Worm (Caenorhabditis elegans) whole organism, L4 larva: ENCODE measurements around the gene B0334.4.

Source experiments
- F37D6.2 ChIP-seq: sonication (generic microtip); optimal IDR thresholded peaks from 2 replicates; lab custom pipeline; 2016; ENCODE audit warnings: mild to moderate bottlenecking, missing genetic modification characterization, missing compliant biosample characterization
- F44E2.7 ChIP-seq: fragments of 200-800 bp; sonication (Bioruptor generic); IDR thresholded peaks from 2 replicates; pipeline ENCODE4 v2.1.2; 2022; ENCODE audit warnings: missing genetic modification characterization, missing compliant biosample characterization
- Y75B8A.6 ChIP-seq: fragments of 200-800 bp; sonication (Bioruptor generic); IDR thresholded peaks from 2 replicates; pipeline ENCODE4 v1.3.6; 2022; ENCODE audit warnings: missing genetic modification reagents, missing genetic modification characterization, missing compliant biosample characterization
- ZK546.5 ChIP-seq, 2 experiments: sonication (generic microtip); optimal IDR thresholded peaks; 2 replicates each; lab custom pipeline; 2017; ENCODE audit warnings: missing biosample characterization in 2 of 2, missing genetic modification characterization in 2 of 2
- attf-4 ChIP-seq: sonication (generic microtip); optimal IDR thresholded peaks from 3 replicates; lab custom pipeline; 2017; ENCODE audit warnings: missing biosample characterization, missing genetic modification characterization
- ceh-20 ChIP-seq: fragments of 200-800 bp; sonication (Bioruptor generic); IDR thresholded peaks from 2 replicates; pipeline ENCODE4 v1.3.6; 2022; ENCODE audit warnings: missing genetic modification reagents, missing genetic modification characterization, missing compliant biosample characterization
- ceh-32 ChIP-seq: sonication (generic microtip); optimal IDR thresholded peaks from 2 replicates; lab custom pipeline; 2016; ENCODE audit warnings: mild to moderate bottlenecking, missing genetic modification characterization, missing compliant biosample characterization; ENCODE audit not compliant: poor library complexity
- ceh-44 ChIP-seq: fragments of 200-800 bp; sonication (Bioruptor generic); IDR thresholded peaks from 2 replicates; pipeline ENCODE4 v1.3.6; 2022; ENCODE audit warnings: missing genetic modification reagents, missing genetic modification characterization, missing compliant biosample characterization
- ceh-82 ChIP-seq: sonication (generic microtip); optimal IDR thresholded peaks from 2 replicates; lab custom pipeline; 2017; ENCODE audit warnings: missing biosample characterization, missing genetic modification characterization
- cey-2 ChIP-seq: sonication (generic microtip); optimal IDR thresholded peaks from 3 replicates; lab custom pipeline; 2017; ENCODE audit warnings: missing genetic modification characterization, mild to moderate bottlenecking, missing compliant biosample characterization, antibody characterized with exemption, borderline replicate concordance; ENCODE audit not compliant: insufficient read depth
- daf-16 ChIP-seq, 3 experiments: sonication (generic microtip); optimal IDR thresholded peaks; 2 replicates each; lab custom pipeline; 2016 to 2017; ENCODE audit warnings: missing genetic modification characterization in 3 of 3, missing genetic modification reagents in 3 of 3, mild to moderate bottlenecking in 2 of 3, missing compliant biosample characterization in 2 of 3, missing biosample characterization in 1 of 3, moderate library complexity in 1 of 3
- daf-8 ChIP-seq: fragments of 200-800 bp; sonication (Bioruptor generic); IDR thresholded peaks from 2 replicates; pipeline ENCODE4 v1.3.6; 2022; ENCODE audit warnings: missing genetic modification characterization, missing compliant biosample characterization
- dpl-1 ChIP-seq: fragments of 150-350 bp; optimal IDR thresholded peaks from 2 replicates; lab custom pipeline; 2014; ENCODE audit warnings: missing biosample characterization, missing genetic modification reagents, missing genetic modification characterization
- egl-43 ChIP-seq: fragments of 200-800 bp; sonication (Bioruptor generic); IDR thresholded peaks from 2 replicates; pipeline ENCODE4 v1.3.6; 2022; ENCODE audit warnings: missing genetic modification reagents, missing genetic modification characterization, missing compliant biosample characterization
- fos-1 ChIP-seq: fragments of 150-350 bp; optimal IDR thresholded peaks from 2 replicates; lab custom pipeline; 2014; ENCODE audit warnings: missing biosample characterization, missing genetic modification characterization
- gei-8 ChIP-seq: fragments of 200-800 bp; sonication (Bioruptor generic); optimal IDR thresholded peaks from 2 replicates; lab custom pipeline; 2018; ENCODE audit warnings: mild to moderate bottlenecking, missing genetic modification characterization, missing compliant biosample characterization
- hlh-11 ChIP-seq: fragments of 200-800 bp; sonication (Bioruptor generic); optimal IDR thresholded peaks from 2 replicates; lab custom pipeline; 2018; ENCODE audit warnings: mild to moderate bottlenecking, missing genetic modification characterization, missing compliant biosample characterization
- hmg-1.1 ChIP-seq: fragments of 200-800 bp; sonication (Bioruptor generic); IDR thresholded peaks from 2 replicates; pipeline ENCODE4 v1.3.6; 2022; ENCODE audit warnings: missing genetic modification reagents, missing genetic modification characterization, missing compliant biosample characterization
- lin-13 ChIP-seq: fragments of 150-350 bp; optimal IDR thresholded peaks from 2 replicates; lab custom pipeline; 2014; ENCODE audit warnings: missing biosample characterization, missing genetic modification reagents, missing genetic modification characterization
- lin-38 ChIP-seq: fragments of 200-800 bp; sonication (Bioruptor generic); IDR thresholded peaks from 2 replicates; pipeline ENCODE4 v1.3.6; 2022; ENCODE audit warnings: missing genetic modification reagents, missing genetic modification characterization, missing compliant biosample characterization
- lin-39 ChIP-seq: fragments of 150-350 bp; optimal IDR thresholded peaks from 2 replicates; lab custom pipeline; 2014; ENCODE audit warnings: missing biosample characterization, missing genetic modification reagents, missing genetic modification characterization
- lir-3 ChIP-seq: sonication (generic microtip); optimal IDR thresholded peaks from 2 replicates; lab custom pipeline; 2016; ENCODE audit warnings: mild to moderate bottlenecking, missing genetic modification characterization, missing compliant biosample characterization
- lsy-2 ChIP-seq, 2 experiments: fragments of 150-350 bp in 1 of 2; sonication (generic microtip) in 1 of 2; optimal IDR thresholded peaks; 2 replicates each; lab custom pipeline; 2014 to 2017; ENCODE audit warnings: missing biosample characterization in 2 of 2, missing genetic modification characterization in 2 of 2
- madf-5 ChIP-seq, 2 experiments: fragments of 200-800 bp; sonication (Bioruptor generic); IDR thresholded peaks; 2 replicates each; pipeline ENCODE4 v1.3.6; 2022; ENCODE audit warnings: missing compliant biosample characterization in 2 of 2, missing genetic modification characterization in 2 of 2
- mdt-29 ChIP-seq: fragments of 200-800 bp; sonication (Bioruptor generic); IDR thresholded peaks from 2 replicates; pipeline ENCODE4 v1.3.6; 2022; ENCODE audit warnings: missing genetic modification reagents, missing genetic modification characterization, missing compliant biosample characterization
- mep-1 ChIP-seq: fragments of 150-350 bp; sonication (generic microtip); optimal IDR thresholded peaks from 3 replicates; lab custom pipeline; 2014; ENCODE audit warnings: missing biosample characterization, missing genetic modification characterization
- mxl-3 ChIP-seq: fragments of 200-800 bp; sonication (Bioruptor generic); optimal IDR thresholded peaks from 2 replicates; lab custom pipeline; 2018; ENCODE audit warnings: mild to moderate bottlenecking, missing genetic modification characterization, missing compliant biosample characterization
- nhr-102 ChIP-seq: sonication (generic microtip); optimal IDR thresholded peaks from 2 replicates; lab custom pipeline; 2016; ENCODE audit warnings: mild to moderate bottlenecking, missing genetic modification characterization, moderate library complexity, missing compliant biosample characterization
- nhr-11 ChIP-seq: fragments of 150-350 bp; optimal IDR thresholded peaks from 2 replicates; lab custom pipeline; 2014; ENCODE audit warnings: missing biosample characterization, missing genetic modification characterization
- nhr-42 ChIP-seq: fragments of 200-800 bp; sonication (Bioruptor generic); IDR thresholded peaks from 2 replicates; pipeline ENCODE4 v1.3.6; 2022; ENCODE audit warnings: missing genetic modification characterization, missing compliant biosample characterization
- nhr-48 ChIP-seq: sonication (generic microtip); optimal IDR thresholded peaks from 2 replicates; lab custom pipeline; 2016; ENCODE audit warnings: mild to moderate bottlenecking, missing genetic modification characterization, missing compliant biosample characterization
- nhr-6 ChIP-seq: fragments of 150-350 bp; optimal IDR thresholded peaks from 2 replicates; lab custom pipeline; 2014; ENCODE audit warnings: missing biosample characterization, missing genetic modification characterization
- nhr-77 ChIP-seq: fragments of 150-350 bp; optimal IDR thresholded peaks from 2 replicates; lab custom pipeline; 2014; ENCODE audit warnings: missing biosample characterization, missing genetic modification characterization
- pha-4 ChIP-seq, 2 experiments: fragments of 150-350 bp in 1 of 2; fragments of 200-800 bp in 1 of 2; sonication (Bioruptor generic) in 1 of 2; IDR thresholded peaks in 1 of 2; optimal IDR thresholded peaks in 1 of 2; 2 replicates each; pipeline versions ENCODE4 v1.3.6 to Lab custom; 2014 to 2022; ENCODE audit warnings: missing genetic modification characterization in 2 of 2, missing genetic modification reagents in 2 of 2, missing biosample characterization in 1 of 2, missing compliant biosample characterization in 1 of 2
- pqm-1 ChIP-seq: sonication (generic microtip); optimal IDR thresholded peaks from 2 replicates; lab custom pipeline; 2017; ENCODE audit warnings: missing biosample characterization, missing genetic modification characterization
- rbr-2 ChIP-seq: sonication (generic microtip); optimal IDR thresholded peaks from 2 replicates; lab custom pipeline; 2016; ENCODE audit warnings: missing genotype, missing genetic modification characterization, missing compliant biosample characterization
- set-16 ChIP-seq: fragments of 200-800 bp; sonication (Bioruptor generic); IDR thresholded peaks from 2 replicates; pipeline ENCODE4 v1.3.6; 2022; ENCODE audit warnings: missing genetic modification reagents, missing genetic modification characterization, missing compliant biosample characterization
- skn-1 ChIP-seq: fragments of 150-350 bp; optimal IDR thresholded peaks from 2 replicates; lab custom pipeline; 2014; ENCODE audit warnings: missing biosample characterization, missing genetic modification characterization
- snpc-4 ChIP-seq: fragments of 150-350 bp; optimal IDR thresholded peaks from 2 replicates; lab custom pipeline; 2014; ENCODE audit warnings: missing biosample characterization, missing genetic modification characterization
- spr-1 ChIP-seq: sonication (generic microtip); optimal IDR thresholded peaks from 2 replicates; lab custom pipeline; 2016; ENCODE audit warnings: mild to moderate bottlenecking, missing genetic modification characterization, missing compliant biosample characterization
- spr-3 ChIP-seq: fragments of 200-800 bp; sonication (Bioruptor generic); optimal IDR thresholded peaks from 2 replicates; lab custom pipeline; 2018; ENCODE audit warnings: mild to moderate bottlenecking, missing genetic modification characterization, missing compliant biosample characterization
- unc-130 ChIP-seq: sonication (generic microtip); optimal IDR thresholded peaks from 2 replicates; lab custom pipeline; 2016; ENCODE audit warnings: missing genetic modification reagents, missing genetic modification characterization, missing compliant biosample characterization
- unc-62 ChIP-seq, 3 experiments: fragments of 150-350 bp in 1 of 3; sonication (generic microtip); optimal IDR thresholded peaks in 2 of 3; peaks in 1 of 3; 1 replicate in 1 of 3; 2 replicates in 2 of 3; lab custom pipeline; 2014 to 2017; ENCODE audit warnings: missing biosample characterization in 3 of 3, missing genetic modification characterization in 3 of 3, missing genetic modification reagents in 3 of 3, missing genotype in 1 of 3
- zfp-2 ChIP-seq: sonication (generic microtip); optimal IDR thresholded peaks from 2 replicates; lab custom pipeline; 2016; ENCODE audit warnings: mild to moderate bottlenecking, missing genetic modification characterization, missing compliant biosample characterization
- ztf-7 ChIP-seq: fragments of 150-350 bp; optimal IDR thresholded peaks from 2 replicates; lab custom pipeline; 2014; ENCODE audit warnings: missing biosample characterization, missing genetic modification characterization

Gene B0334.4

ce11 chrII:11542958-11543357 is 47.5 kb downstream of the B0334.4 start:
- TF ChIP-seq unc-130 (GFP tag; lab: Kevin White, UChicago) (no peak), gei-8 (no peak), pha-4 (GFP tag; IDR thresholded peaks at IDR 0.05; lab: Robert Waterston, UW) (no peak), pha-4 (tag; optimal IDR thresholded peaks at IDR 0.05; lab: Kevin White, UChicago) (no peak)

- TF ChIP-seq spr-1 (no peak), hmg-1.1 (no peak), skn-1 (no peak), lin-38 (GFP tag; lab: Robert Waterston, UW) (peak; percentile 14), lin-39 (tag; lab: Kevin White, UChicago) (no peak), lin-13 (no peak)
Measured at ce11 chrII:11544714-11545113, 49.2 kb downstream of the B0334.4 start, which contains the start of gene F54D5.9. F54D5.9 (minus strand) TSS chrII:11544828.

ce11 chrII:11545299-11545951 is 49.9 kb downstream of the B0334.4 start, which contains the start of gene dnj-13:
dnj-13 (plus strand) TSS chrII:11545701.
- peak; percentile 89 for TF ChIP-seq nhr-48 (tag; lab: Kevin White, UChicago)
- TF ChIP-seq nhr-11: peak; percentile 96
- no peak for TF ChIP-seq daf-8
- peak; percentile 92 for TF ChIP-seq ceh-44 (GFP tag; lab: Robert Waterston, UW)
- peak; percentile 90; the same call in 1 of the 2 replicates for TF ChIP-seq Y75B8A.6 (GFP tag; lab: Robert Waterston, UW)
- TF ChIP-seq rbr-2 (tag; lab: Kevin White, UChicago): peak; percentile 96
- no peak for TF ChIP-seq snpc-4
- peak; percentile 95 for TF ChIP-seq nhr-42 (GFP tag; lab: Robert Waterston, UW)
- TF ChIP-seq nhr-102: peak; percentile 93
- no peak for TF ChIP-seq ceh-82 (tag; lab: Kevin White, UChicago)
- TF ChIP-seq cey-2: no peak
- peak; percentile 28 for TF ChIP-seq ceh-32 (tag; lab: Kevin White, UChicago)
- TF ChIP-seq mdt-29 (GFP tag; lab: Robert Waterston, UW): peak; percentile 100
- TF ChIP-seq lin-39 (tag; lab: Kevin White, UChicago): no peak
- peak; percentile 77 for TF ChIP-seq set-16
- TF ChIP-seq spr-3 (GFP tag; lab: Kevin White, UChicago): peak; percentile 94
- no peak for TF ChIP-seq skn-1
- TF ChIP-seq mep-1 (tag; lab: Kevin White, UChicago): peak; percentile 96
- peak; percentile 96 for TF ChIP-seq ceh-20 (GFP tag; lab: Robert Waterston, UW)
- peak; percentile 39 for TF ChIP-seq ztf-7 (tag; lab: Kevin White, UChicago)
- no peak for TF ChIP-seq F44E2.7
- peak; percentile 12 for TF ChIP-seq lir-3 (tag; lab: Kevin White, UChicago)
- TF ChIP-seq zfp-2 (tag; lab: Kevin White, UChicago): peak; percentile 73
- TF ChIP-seq egl-43 (GFP tag; lab: Robert Waterston, UW): peak; percentile 95
- peak; percentile 96 for TF ChIP-seq hlh-11 (tag; lab: Kevin White, UChicago)
- TF ChIP-seq hmg-1.1: peak; percentile 97
- peak; percentile 80 for TF ChIP-seq nhr-6 (tag; lab: Kevin White, UChicago)
- TF ChIP-seq pqm-1 (tag; lab: Kevin White, UChicago): no peak
- peak; percentile 90 for TF ChIP-seq nhr-77 (tag; lab: Kevin White, UChicago)
- peak; percentile 91 for TF ChIP-seq F37D6.2 (tag; lab: Kevin White, UChicago)
- peak; percentile 87 to 91; a peak in 3 of 4 replicates for TF ChIP-seq madf-5 (GFP tag; IDR thresholded peaks at IDR 0.05; lab: Robert Waterston, UW)
- TF ChIP-seq mxl-3 (GFP tag; lab: Kevin White, UChicago): peak; percentile 88
- TF ChIP-seq daf-16 (GFP tag; optimal IDR thresholded peaks at IDR 0.05; lab: Kevin White, UChicago): peak; percentile 54 to 97
- TF ChIP-seq daf-16 (tag; optimal IDR thresholded peaks at IDR 0.05; lab: Kevin White, UChicago): peak; percentile 79
- peak in 1 of 2 experiments; percentile 84 for TF ChIP-seq unc-62 (GFP tag; optimal IDR thresholded peaks at IDR 0.05 in 1 of 2; lab: Kevin White, UChicago)
- TF ChIP-seq unc-62 (tag; optimal IDR thresholded peaks at IDR 0.05; lab: Kevin White, UChicago): no peak
- no peak for TF ChIP-seq fos-1 (tag; lab: Kevin White, UChicago)
- TF ChIP-seq ZK546.5 (tag; optimal IDR thresholded peaks at IDR 0.05; lab: Kevin White, UChicago): no peak
- peak; percentile 78 for TF ChIP-seq dpl-1
- TF ChIP-seq pha-4 (GFP tag; IDR thresholded peaks at IDR 0.05; lab: Robert Waterston, UW): peak; percentile 98
- TF ChIP-seq pha-4 (tag; optimal IDR thresholded peaks at IDR 0.05; lab: Kevin White, UChicago): peak; percentile 89
- no peak for TF ChIP-seq attf-4 (tag; lab: Kevin White, UChicago)
- peak; percentile 88 to 94 for TF ChIP-seq lsy-2 (tag; optimal IDR thresholded peaks at IDR 0.05; lab: Kevin White, UChicago)
